Worm (Caenorhabditis elegans) whole organism, L4/young adult: ENCODE data around the gene Y4C6A.4.

ENCODE experiments used
- W03F9.2 ChIP-seq: fragments of 150-350 bp; optimal IDR thresholded peaks from 2 replicates; lab custom pipeline; 2014; ENCODE audit warnings: missing biosample characterization, missing genetic modification characterization
- dao-5 ChIP-seq: sonication (generic microtip); optimal IDR thresholded peaks from 2 replicates; lab custom pipeline; 2016; ENCODE audit warnings: missing genotype, missing genetic modification characterization, moderate library complexity, missing compliant biosample characterization
- him-1 ChIP-seq: sonication (generic microtip); optimal IDR thresholded peaks from 2 replicates; lab custom pipeline; 2016; ENCODE audit warnings: missing genotype, missing genetic modification reagents, missing genetic modification characterization, missing compliant biosample characterization

DNA sequence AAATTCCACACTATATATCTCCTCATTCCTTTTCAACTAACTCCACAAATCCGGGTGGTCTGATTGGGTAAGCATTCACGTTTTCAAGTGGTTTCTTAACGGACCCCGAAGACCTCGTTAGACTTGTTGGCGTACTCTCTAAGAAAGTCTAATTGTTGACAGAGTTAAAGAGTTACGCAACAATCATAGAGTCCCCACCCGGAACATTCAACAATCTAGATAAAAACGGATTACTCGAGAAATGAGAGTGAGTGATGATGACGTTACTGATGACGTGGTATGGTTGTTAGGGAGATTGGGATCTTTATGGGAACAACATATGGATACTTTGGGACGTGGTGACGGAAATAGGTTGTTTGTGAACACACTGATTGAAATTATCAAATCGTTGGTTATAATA lies 49.8 kb downstream of the Y4C6A.4 start:
- no peak for TF ChIP-seq him-1
- no peak for TF ChIP-seq dao-5
- TF ChIP-seq W03F9.2 (tag; lab: Kevin White, UChicago): no peak
